Worm (Caenorhabditis elegans) whole organism, L1 larva: Measurements from ENCODE around the gene C16D9.6.

Experiments used
- ama-1 ChIP-seq: fragments of 150-350 bp; optimal IDR thresholded peaks from 2 replicates; lab custom pipeline; 2014
- lin-14 ChIP-seq: fragments of 200-800 bp; sonication (Bioruptor generic); optimal IDR thresholded peaks from 2 replicates; lab custom pipeline; 2018; ENCODE audit warnings: mild to moderate bottlenecking, missing genetic modification characterization, moderate library complexity, missing compliant biosample characterization
- nhr-11 ChIP-seq: fragments of 150-350 bp; optimal IDR thresholded peaks from 2 replicates; lab custom pipeline; 2014; ENCODE audit warnings: missing biosample characterization, missing genetic modification characterization

- TF ChIP-seq ama-1 (lab: Kevin White, UChicago) = no peak
- peak; percentile 70 for TF ChIP-seq lin-14 (GFP tag; lab: Kevin White, UChicago)
- TF ChIP-seq nhr-11 (tag; lab: Kevin White, UChicago) = no peak
Observed at ce11 chrV:8252532-8252931, 2.4 kb upstream of the C16D9.6 start.
